Worm (Caenorhabditis elegans) whole organism, L1 larva: ENCODE data around the gene sma-10.

Experiments used
- Y116A8C.19 ChIP-seq: sonication (generic microtip); optimal IDR thresholded peaks from 2 replicates; lab custom pipeline; 2016; ENCODE audit warnings: missing compliant biosample characterization, missing genetic modification characterization, borderline replicate concordance
- aha-1 ChIP-seq: fragments of 150-350 bp; optimal IDR thresholded peaks from 2 replicates; lab custom pipeline; 2014; ENCODE audit warnings: missing biosample characterization, missing genetic modification characterization
- aly-2 ChIP-seq: fragments of 150-350 bp; optimal IDR thresholded peaks from 2 replicates; lab custom pipeline; 2014; ENCODE audit warnings: missing biosample characterization, missing genetic modification characterization
- ama-1 ChIP-seq: fragments of 150-350 bp; optimal IDR thresholded peaks from 2 replicates; lab custom pipeline; 2014
- ceh-82 ChIP-seq, 3 experiments: fragments of 150-350 bp in 1 of 3; sonication (generic microtip) in 2 of 3; optimal IDR thresholded peaks; 2 replicates each; lab custom pipeline; 2014 to 2017; ENCODE audit warnings: missing biosample characterization in 3 of 3, missing genetic modification characterization in 3 of 3
- ceh-88 ChIP-seq: fragments of 200-800 bp; sonication (Bioruptor generic); IDR thresholded peaks from 2 replicates; pipeline ENCODE4 v1.3.6; 2022; ENCODE audit warnings: missing genetic modification characterization, missing compliant biosample characterization
- ces-1 ChIP-seq: fragments of 150-350 bp; optimal IDR thresholded peaks from 2 replicates; lab custom pipeline; 2014; ENCODE audit warnings: missing biosample characterization, missing genetic modification reagents, missing genetic modification characterization
- dpl-1 ChIP-seq, 3 experiments: fragments of 150-350 bp in 2 of 3; sonication (generic microtip) in 1 of 3; optimal IDR thresholded peaks; 2 replicates each; lab custom pipeline; 2014 to 2017; ENCODE audit warnings: missing biosample characterization in 3 of 3, missing genetic modification characterization in 3 of 3, missing genetic modification reagents in 3 of 3
- dsc-1 ChIP-seq: sonication (generic microtip); optimal IDR thresholded peaks from 2 replicates; lab custom pipeline; 2016; ENCODE audit warnings: mild to moderate bottlenecking, missing genetic modification characterization, missing compliant biosample characterization
- efl-1 ChIP-seq, 4 experiments: fragments of 150-350 bp; optimal IDR thresholded peaks in 3 of 4; peaks in 1 of 4; 1 replicate in 1 of 4; 2 replicates in 3 of 4; lab custom pipeline; 2014; ENCODE audit warnings: missing biosample characterization in 2 of 4, missing genetic modification characterization in 2 of 4, missing genetic modification reagents in 2 of 4
- elt-3 ChIP-seq, 6 experiments: fragments of 150-350 bp in 1 of 6; sonication (generic microtip); optimal IDR thresholded peaks; 2 replicates each; lab custom pipeline; 2017 to 2018; ENCODE audit warnings: missing biosample characterization in 6 of 6, missing genetic modification characterization in 6 of 6, inconsistent platforms in 1 of 6
- fkh-10 ChIP-seq: sonication (generic microtip); optimal IDR thresholded peaks from 2 replicates; lab custom pipeline; 2017; ENCODE audit warnings: missing biosample characterization, missing genetic modification reagents, missing genetic modification characterization
- fkh-4 ChIP-seq: sonication (generic microtip); optimal IDR thresholded peaks from 2 replicates; lab custom pipeline; 2016; ENCODE audit warnings: missing compliant biosample characterization, missing genetic modification characterization, borderline replicate concordance
- fkh-8 ChIP-seq: sonication (generic microtip); optimal IDR thresholded peaks from 2 replicates; lab custom pipeline; 2016; ENCODE audit warnings: mild to moderate bottlenecking, missing genetic modification characterization, missing compliant biosample characterization
- hlh-17 ChIP-seq: fragments of 200-800 bp; sonication (Bioruptor generic); optimal IDR thresholded peaks from 2 replicates; lab custom pipeline; 2018; ENCODE audit warnings: missing genetic modification characterization, mild to moderate bottlenecking, missing compliant biosample characterization, moderate library complexity, borderline replicate concordance
- irx-1 ChIP-seq: sonication (generic microtip); optimal IDR thresholded peaks from 2 replicates; lab custom pipeline; 2016; ENCODE audit warnings: missing genetic modification characterization, missing compliant biosample characterization
- jun-1 ChIP-seq: fragments of 150-350 bp; optimal IDR thresholded peaks from 2 replicates; lab custom pipeline; 2014; ENCODE audit warnings: missing biosample characterization, missing genetic modification reagents, missing genetic modification characterization
- lin-13 ChIP-seq: fragments of 150-350 bp; optimal IDR thresholded peaks from 2 replicates; lab custom pipeline; 2014; ENCODE audit warnings: missing biosample characterization, missing genetic modification reagents, missing genetic modification characterization
- lin-14 ChIP-seq: fragments of 200-800 bp; sonication (Bioruptor generic); optimal IDR thresholded peaks from 2 replicates; lab custom pipeline; 2018; ENCODE audit warnings: mild to moderate bottlenecking, missing genetic modification characterization, moderate library complexity, missing compliant biosample characterization
- lir-3 ChIP-seq: sonication (generic microtip); optimal IDR thresholded peaks from 2 replicates; lab custom pipeline; 2016; ENCODE audit warnings: mild to moderate bottlenecking, missing genetic modification characterization, moderate library complexity, missing compliant biosample characterization; ENCODE audit not compliant: poor library complexity
- mab-9 ChIP-seq: fragments of 200-800 bp; sonication (Bioruptor generic); IDR thresholded peaks from 2 replicates; pipeline ENCODE4 v1.3.6; 2022; ENCODE audit warnings: missing genetic modification reagents, missing genetic modification characterization, missing compliant biosample characterization
- mef-2 ChIP-seq: fragments of 150-350 bp; optimal IDR thresholded peaks from 2 replicates; lab custom pipeline; 2014; ENCODE audit warnings: missing biosample characterization, missing genetic modification characterization
- nhr-12 ChIP-seq: sonication (generic microtip); optimal IDR thresholded peaks from 2 replicates; lab custom pipeline; 2017; ENCODE audit warnings: missing biosample characterization, missing genetic modification characterization
- nhr-19 ChIP-seq: fragments of 200-800 bp; sonication (Bioruptor generic); conservative IDR thresholded peaks from 2 replicates; pipeline ENCODE4 v1.3.6; 2022; ENCODE audit warnings: missing genetic modification characterization, missing compliant biosample characterization
- nhr-237 ChIP-seq: fragments of 150-350 bp; optimal IDR thresholded peaks from 2 replicates; lab custom pipeline; 2014; ENCODE audit warnings: missing biosample characterization, missing genetic modification characterization
- nhr-28 ChIP-seq: fragments of 150-350 bp; optimal IDR thresholded peaks from 2 replicates; lab custom pipeline; 2014; ENCODE audit warnings: missing biosample characterization, missing genetic modification characterization
- nhr-47 ChIP-seq: sonication (generic microtip); optimal IDR thresholded peaks from 2 replicates; lab custom pipeline; 2016; ENCODE audit warnings: mild to moderate bottlenecking, missing genetic modification characterization, moderate library complexity, missing compliant biosample characterization
- nhr-71 ChIP-seq: sonication (generic microtip); optimal IDR thresholded peaks from 2 replicates; lab custom pipeline; 2016; ENCODE audit warnings: mild to moderate bottlenecking, missing genetic modification characterization, moderate library complexity, missing compliant biosample characterization
- nhr-85 ChIP-seq: sonication (generic microtip); peaks from one replicate; lab custom pipeline; 2016; ENCODE audit warnings: missing genetic modification characterization, inconsistent platforms, missing compliant biosample characterization
- nhr-90 ChIP-seq: sonication (generic microtip); optimal IDR thresholded peaks from 2 replicates; lab custom pipeline; 2016; ENCODE audit warnings: mild to moderate bottlenecking, missing genetic modification characterization, missing compliant biosample characterization; ENCODE audit not compliant: poor library complexity
- pax-3 ChIP-seq: fragments of 200-800 bp; sonication (Bioruptor generic); optimal IDR thresholded peaks from 2 replicates; lab custom pipeline; 2018; ENCODE audit warnings: mild to moderate bottlenecking, missing genetic modification characterization, moderate library complexity, missing compliant biosample characterization
- pqm-1 ChIP-seq: sonication (generic microtip); optimal IDR thresholded peaks from 3 replicates; lab custom pipeline; 2017; ENCODE audit warnings: missing biosample characterization, missing genetic modification characterization
- snpc-4 ChIP-seq: fragments of 150-350 bp; optimal IDR thresholded peaks from 2 replicates; lab custom pipeline; 2014; ENCODE audit warnings: missing biosample characterization, missing genetic modification characterization
- snu-23 ChIP-seq: sonication (generic microtip); optimal IDR thresholded peaks from 2 replicates; lab custom pipeline; 2016; ENCODE audit warnings: missing genetic modification characterization, missing compliant biosample characterization
- sptf-1 ChIP-seq: fragments of 150-350 bp; optimal IDR thresholded peaks from 2 replicates; lab custom pipeline; 2014; ENCODE audit warnings: missing biosample characterization, missing genetic modification characterization
- sup-37 ChIP-seq: fragments of 200-800 bp; sonication (Bioruptor generic); optimal IDR thresholded peaks from 2 replicates; lab custom pipeline; 2018; ENCODE audit warnings: mild to moderate bottlenecking, missing genetic modification characterization, missing compliant biosample characterization
- swsn-7 ChIP-seq: sonication (generic microtip); optimal IDR thresholded peaks from 2 replicates; lab custom pipeline; 2016; ENCODE audit warnings: missing genetic modification characterization, missing compliant biosample characterization
- tbx-2 ChIP-seq: sonication (generic microtip); optimal IDR thresholded peaks from 2 replicates; lab custom pipeline; 2016; ENCODE audit warnings: missing genetic modification characterization, missing compliant biosample characterization
- unc-130 ChIP-seq: fragments of 150-350 bp; optimal IDR thresholded peaks from 2 replicates; lab custom pipeline; 2017; ENCODE audit warnings: missing biosample characterization, missing genetic modification characterization, inconsistent platforms
- unc-30 ChIP-seq: sonication (generic microtip); optimal IDR thresholded peaks from 2 replicates; lab custom pipeline; 2017; ENCODE audit warnings: missing biosample characterization, missing genetic modification characterization
- vab-15 ChIP-seq: sonication (generic microtip); optimal IDR thresholded peaks from 2 replicates; lab custom pipeline; 2017; ENCODE audit warnings: missing genotype, mild to moderate bottlenecking, missing genetic modification characterization, missing compliant biosample characterization
- xbp-1 ChIP-seq: sonication (generic microtip); optimal IDR thresholded peaks from 2 replicates; lab custom pipeline; 2016; ENCODE audit warnings: missing genetic modification characterization, missing compliant biosample characterization
- zip-4 ChIP-seq: fragments of 200-800 bp; sonication (Bioruptor generic); optimal IDR thresholded peaks from 2 replicates; lab custom pipeline; 2018; ENCODE audit warnings: mild to moderate bottlenecking, missing genetic modification characterization, moderate library complexity, missing compliant biosample characterization
- ztf-11 ChIP-seq, 2 experiments: sonication (generic microtip); optimal IDR thresholded peaks; 2 replicates each; lab custom pipeline; 2016 to 2017; ENCODE audit warnings: missing genetic modification characterization in 2 of 2, missing biosample characterization in 1 of 2, missing compliant biosample characterization in 1 of 2
- ztf-4 ChIP-seq: fragments of 150-350 bp; optimal IDR thresholded peaks from 2 replicates; lab custom pipeline; 2014; ENCODE audit warnings: missing biosample characterization, missing genetic modification characterization

Gene sma-10

DNA sequence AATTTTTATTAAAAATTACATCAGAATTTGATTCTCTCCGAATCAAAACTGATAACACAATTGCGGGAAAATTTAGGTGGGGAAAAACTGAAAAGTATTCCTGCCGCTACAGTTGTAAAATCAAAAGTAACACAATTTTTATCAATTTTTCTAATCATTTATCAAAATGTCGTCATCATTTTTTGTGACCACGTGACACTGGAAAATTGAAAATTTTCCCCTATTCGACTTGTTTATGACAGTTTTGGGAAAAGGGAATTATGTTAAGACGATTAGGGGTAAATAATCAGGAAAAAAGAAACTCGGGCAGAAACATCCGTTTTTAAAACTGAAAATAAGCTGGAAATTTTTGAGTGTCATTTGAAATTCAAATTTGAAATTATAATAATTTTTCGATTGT lies 22.6 kb downstream of the sma-10 start (continued):
- TF ChIP-seq sptf-1 (tag; lab: Kevin White, UChicago), result no peak
- TF ChIP-seq, all 84 proteins: peak for 8

DNA sequence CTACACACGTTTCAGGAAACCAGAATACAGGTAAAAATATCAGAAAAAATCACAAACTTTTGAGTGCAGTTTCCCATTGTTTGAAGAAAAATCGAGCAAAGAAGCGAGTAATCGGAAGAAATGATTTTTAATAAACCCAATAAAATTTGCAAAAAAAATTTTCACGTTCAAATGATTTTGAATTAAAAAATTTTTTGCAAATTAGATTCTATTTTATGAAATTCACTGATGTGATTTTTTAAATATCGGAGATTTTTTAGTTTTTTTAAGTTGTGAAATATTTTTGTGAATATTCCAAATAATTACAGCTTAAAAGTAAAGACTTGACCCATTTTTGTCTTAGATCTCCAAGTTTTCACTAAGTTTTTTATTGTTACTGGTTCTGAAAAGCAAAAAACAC lies 24.0 kb downstream of the sma-10 start, which contains the start of gene pnp-1:
Gene pnp-1, minus strand, starts transcription at position 101 of the 400 bp plus-strand sequence.
- TF ChIP-seq swsn-7 (tag; lab: Kevin White, UChicago) (no peak), lir-3 (no peak), vab-15 (tag; lab: Kevin White, UChicago) (no peak), snu-23 (no peak)
- TF ChIP-seq, all 84 proteins: peak for 0

DNA sequence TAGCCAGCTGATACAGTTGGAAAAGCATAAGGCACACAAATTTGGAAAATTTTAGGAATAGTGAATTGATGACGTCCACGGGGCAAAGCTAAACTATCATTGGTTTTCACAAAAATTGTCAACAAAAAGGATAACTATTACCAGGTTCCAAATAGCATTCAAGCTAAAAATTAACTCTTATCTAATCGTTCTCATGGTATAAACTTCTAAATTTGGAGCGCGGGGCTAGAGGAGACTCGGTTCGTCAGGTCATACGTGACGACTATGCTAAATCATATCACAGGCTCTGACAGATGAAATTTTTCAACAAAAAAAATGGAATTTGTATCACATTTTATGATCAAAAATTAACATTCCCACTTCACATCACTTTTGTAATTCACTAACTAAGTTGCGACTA lies 25.0 kb downstream of the sma-10 start:
- TF ChIP-seq hlh-17 (GFP tag; lab: Kevin White, UChicago) (no peak), efl-1 (optimal IDR thresholded peaks at IDR 0.05; lab: Kevin White, UChicago) (no peak), efl-1 (GFP tag; optimal IDR thresholded peaks at IDR 0.05 in 1 of 2; lab: Kevin White, UChicago) (peak in 1 of 2 experiments; percentile 91)

ce11 chrIV:300307-300706 lies 26.1 kb downstream of the sma-10 start:
- TF ChIP-seq nhr-19 (GFP tag; lab: Robert Waterston, UW) (no peak), irx-1 (tag; lab: Kevin White, UChicago) (no peak), xbp-1 (tag; lab: Kevin White, UChicago) (no peak), nhr-90 (no peak), nhr-47 (no peak), sup-37 (GFP tag; lab: Kevin White, UChicago) (no peak), dsc-1 (tag; lab: Kevin White, UChicago) (no peak), jun-1 (tag; lab: Kevin White, UChicago) (no peak), tbx-2 (tag; lab: Kevin White, UChicago) (no peak), zip-4 (no peak), aly-2 (tag; lab: Kevin White, UChicago) (no peak), mef-2 (tag; lab: Kevin White, UChicago) (no peak), fkh-8 (no peak)

DNA sequence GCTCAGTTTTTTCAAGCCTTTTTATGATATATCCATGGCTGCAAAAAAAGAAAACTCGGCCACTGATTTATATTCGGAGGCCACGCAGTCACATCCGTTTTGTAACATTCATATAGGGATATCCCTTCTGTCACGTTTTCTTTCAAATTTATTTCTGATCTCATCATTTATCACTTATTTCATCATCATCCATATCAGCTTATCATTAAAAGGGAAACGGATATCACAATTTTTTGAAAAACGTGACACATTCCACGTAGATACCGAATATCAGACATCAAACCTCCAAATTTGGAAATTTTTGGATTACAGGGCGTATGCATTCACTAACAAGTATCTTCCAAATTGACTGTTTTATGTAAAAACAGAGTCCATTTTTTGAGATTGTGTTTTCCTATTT lies 28.5 kb downstream of the sma-10 start:
- peak; percentile 32 for TF ChIP-seq lin-14 (GFP tag; lab: Kevin White, UChicago)
- no peak for TF ChIP-seq nhr-237 (tag; lab: Kevin White, UChicago)
- TF ChIP-seq Y116A8C.19 (tag; lab: Kevin White, UChicago), result no peak
- TF ChIP-seq lin-13 (GFP tag; lab: Kevin White, UChicago), result no peak
- TF ChIP-seq nhr-28, result no peak
- TF ChIP-seq dpl-1 (GFP tag; optimal IDR thresholded peaks at IDR 0.05; lab: Kevin White, UChicago), result no peak
- TF ChIP-seq nhr-71 (tag; lab: Kevin White, UChicago), result peak; percentile 55
- TF ChIP-seq irx-1 (tag; lab: Kevin White, UChicago), result no peak
- no peak for TF ChIP-seq unc-130 (tag; lab: Kevin White, UChicago)
- no peak for TF ChIP-seq aly-2 (tag; lab: Kevin White, UChicago)
- TF ChIP-seq fkh-4, result no peak
- TF ChIP-seq hlh-17 (GFP tag; lab: Kevin White, UChicago), result no peak
- TF ChIP-seq pax-3 (tag; lab: Kevin White, UChicago), result no peak
- TF ChIP-seq aha-1 (tag; lab: Kevin White, UChicago), result no peak
- TF ChIP-seq ces-1, result no peak
- peak; percentile 40 for TF ChIP-seq nhr-85 (tag; lab: Kevin White, UChicago)
- no peak for TF ChIP-seq dsc-1 (tag; lab: Kevin White, UChicago)
- no peak for TF ChIP-seq ztf-4 (tag; lab: Kevin White, UChicago)
- no peak for TF ChIP-seq sptf-1 (tag; lab: Kevin White, UChicago)
- TF ChIP-seq ztf-11 (tag; optimal IDR thresholded peaks at IDR 0.05; lab: Kevin White, UChicago), result no peak
- TF ChIP-seq elt-3 (tag; optimal IDR thresholded peaks at IDR 0.05; lab: Kevin White, UChicago), result peak in 3 of 6 experiments; percentile 44 to 83 (median 57)
- no peak for TF ChIP-seq ceh-88 (GFP tag; lab: Robert Waterston, UW)
- no peak for TF ChIP-seq unc-30 (tag; lab: Kevin White, UChicago)
- no peak for TF ChIP-seq nhr-12 (tag; lab: Kevin White, UChicago)
- no peak for TF ChIP-seq pqm-1 (tag; lab: Kevin White, UChicago)
- TF ChIP-seq fkh-10 (GFP tag; lab: Kevin White, UChicago), result no peak
- no peak for TF ChIP-seq efl-1 (optimal IDR thresholded peaks at IDR 0.05; lab: Kevin White, UChicago)
- peak in 1 of 2 experiments; percentile 78 for TF ChIP-seq efl-1 (GFP tag; optimal IDR thresholded peaks at IDR 0.05 in 1 of 2; lab: Kevin White, UChicago)
- no peak for TF ChIP-seq ama-1 (lab: Kevin White, UChicago)
- TF ChIP-seq snpc-4 (tag; lab: Kevin White, UChicago), result no peak
- TF ChIP-seq ceh-82 (tag; optimal IDR thresholded peaks at IDR 0.05; lab: Kevin White, UChicago), result no peak
- no peak for TF ChIP-seq mab-9 (GFP tag; lab: Robert Waterston, UW)
